Fruit fly (Drosophila melanogaster) whole organism, pupa: Measurements from ENCODE around the gene CG9338.

Experiments used
- CG10348 ChIP-seq: fragments of 200-800 bp; sonication (Bioruptor generic); IDR thresholded peaks from 2 replicates; pipeline ENCODE4 v1.3.6; 2022; ENCODE audit warnings: missing biosample characterization, missing genetic modification characterization
- CG12605 ChIP-seq: fragments of 200-800 bp; sonication (Bioruptor generic); IDR thresholded peaks from 2 replicates; pipeline ENCODE4 v1.3.6; 2022; ENCODE audit warnings: missing biosample characterization, missing genetic modification characterization
- CG14655 ChIP-seq: fragments of 200-800 bp; sonication (Bioruptor generic); optimal IDR thresholded peaks from 3 replicates; lab custom pipeline; 2017; ENCODE audit warnings: mild to moderate bottlenecking, missing biosample characterization, missing genetic modification reagents, missing genetic modification characterization
- CG32121 ChIP-seq: fragments of 200-800 bp; sonication (Bioruptor generic); IDR thresholded peaks from 2 replicates; pipeline ENCODE4 v1.3.6; 2022; ENCODE audit warnings: missing biosample characterization, missing genetic modification characterization
- CG4496 ChIP-seq: fragments of 200-800 bp; sonication (Bioruptor generic); IDR thresholded peaks from 3 replicates; pipeline ENCODE4 v1.3.6; 2022; ENCODE audit warnings: missing biosample characterization, missing genetic modification characterization
- CG8159 ChIP-seq: fragments of 200-800 bp; sonication (Bioruptor generic); optimal IDR thresholded peaks from 3 replicates; lab custom pipeline; 2018; ENCODE audit warnings: missing biosample characterization, mild to moderate bottlenecking, missing genetic modification characterization, moderate library complexity
- EcR ChIP-seq: fragments of 200-800 bp; sonication (Bioruptor generic); optimal IDR thresholded peaks from 3 replicates; lab custom pipeline; 2019; ENCODE audit warnings: missing biosample characterization, missing genetic modification characterization, mild to moderate bottlenecking, moderate library complexity, missing genetic modification reagents
- Ets98B ChIP-seq: fragments of 200-800 bp; sonication (Bioruptor generic); IDR thresholded peaks from 2 replicates; pipeline ENCODE4 v1.3.6; 2022; ENCODE audit warnings: missing biosample characterization, missing genetic modification characterization
- Snoo ChIP-seq: fragments of 200-800 bp; sonication (Bioruptor generic); optimal IDR thresholded peaks from 3 replicates; lab custom pipeline; 2017; ENCODE audit warnings: missing biosample characterization, mild to moderate bottlenecking, missing genetic modification characterization, inconsistent platforms
- gl ChIP-seq: fragments of 200-800 bp; sonication (Bioruptor generic); optimal IDR thresholded peaks from 2 replicates; lab custom pipeline; 2018; ENCODE audit warnings: missing biosample characterization, mild to moderate bottlenecking, missing genetic modification characterization
- rn ChIP-seq: fragments of 200-800 bp; sonication (Bioruptor generic); IDR thresholded peaks from 2 replicates; pipeline ENCODE4 v1.3.6; 2022; ENCODE audit warnings: missing biosample characterization, missing genetic modification characterization

dm6 chr2L:20858371-20859340 lies 6.4 kb upstream of the CG9338 start, which contains the start of gene bero:
- TF ChIP-seq CG32121 (GFP tag; lab: Robert Waterston, UW) (no peak), gl (no peak), CG4496 (no peak), CG8159 (tag; lab: Kevin White, UChicago) (no peak), Snoo (no peak), Ets98B (GFP tag; lab: Robert Waterston, UW) (no peak), CG10348 (GFP tag; lab: Robert Waterston, UW) (no peak), EcR (GFP tag; lab: Kevin White, UChicago) (no peak), CG14655 (GFP tag; lab: Kevin White, UChicago) (no peak), rn (GFP tag; lab: Robert Waterston, UW) (no peak), CG12605 (no peak)
